Worm (Caenorhabditis elegans) whole organism, L4/young adult: ENCODE data around the gene tpst-1.

Source experiments
- W03F9.2 ChIP-seq: fragments of 150-350 bp; optimal IDR thresholded peaks from 2 replicates; lab custom pipeline; 2014; ENCODE audit warnings: missing biosample characterization, missing genetic modification characterization
- him-1 ChIP-seq: sonication (generic microtip); optimal IDR thresholded peaks from 2 replicates; lab custom pipeline; 2016; ENCODE audit warnings: missing genotype, missing genetic modification reagents, missing genetic modification characterization, missing compliant biosample characterization

DNA sequence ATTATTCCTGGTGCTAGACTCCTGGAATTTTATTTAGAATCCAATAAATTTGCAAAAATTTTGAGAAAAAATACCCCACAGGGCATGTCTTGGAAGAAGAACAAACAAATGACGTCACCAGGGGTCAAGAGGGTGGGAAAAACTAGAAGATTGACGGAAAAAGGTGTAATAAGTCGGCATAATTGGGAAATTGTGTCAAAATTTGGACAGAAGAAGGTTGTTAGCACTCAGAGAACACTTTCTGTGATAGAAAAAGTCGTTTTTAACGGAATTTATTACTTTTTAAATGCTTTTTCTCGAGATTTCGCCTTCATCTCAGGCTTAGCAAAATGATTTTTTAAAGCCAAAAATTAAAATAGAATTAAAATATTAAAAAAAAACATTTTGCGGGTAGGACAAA lies 54.8 kb downstream of the tpst-1 start:
- TF ChIP-seq W03F9.2 (tag; lab: Kevin White, UChicago), result no peak
- no peak for TF ChIP-seq him-1 (tag; lab: Kevin White, UChicago)
